Worm (Caenorhabditis elegans): ENCODE results near the gene Y51H7C.1.

Gene Y51H7C.1

DNA sequence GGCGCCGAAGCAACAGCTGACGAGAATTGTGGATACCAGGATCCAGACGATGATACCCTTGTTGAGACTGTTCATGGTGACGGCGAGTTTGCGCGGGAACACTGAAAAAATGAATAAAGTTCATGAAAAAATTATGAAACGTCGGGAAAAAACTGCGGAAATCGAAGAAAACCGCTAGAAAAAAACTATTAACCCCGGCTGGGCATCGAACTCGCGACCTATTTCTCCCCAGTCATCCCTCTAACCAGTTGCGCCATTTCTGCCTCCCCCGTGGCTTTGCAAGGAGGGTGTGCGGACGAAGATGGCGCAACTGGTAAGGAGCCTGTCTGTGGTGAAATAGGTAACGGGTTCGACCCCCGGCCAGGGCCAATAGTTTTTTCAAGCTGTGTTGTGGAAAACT is 6.0 kb downstream of the Y51H7C.1 start, which contains the start of gene H17B01.5:
Gene H17B01.5, minus strand, starts transcription at position 101 of the 400 bp plus-strand sequence.
- TF ChIP-seq aly-1 (tag; optimal IDR thresholded peaks at IDR 0.05) (no peak), tra-4 (tag; optimal IDR thresholded peaks at IDR 0.05) (no peak), ceh-36 (tag; optimal IDR thresholded peaks at IDR 0.05) (no peak)

ce11 chrII:1474807-1475206 is 7.3 kb downstream of the Y51H7C.1 start:
- no peak for TF ChIP-seq hnd-1 (tag; optimal IDR thresholded peaks at IDR 0.05)
- no peak for TF ChIP-seq sea-1 (GFP tag; conservative IDR thresholded peaks at IDR 0.05)

- TF ChIP-seq hnd-1 (tag; optimal IDR thresholded peaks at IDR 0.05), result no peak
Measured at ce11 chrII:1475328-1475727, 7.8 kb downstream of the Y51H7C.1 start.

DNA sequence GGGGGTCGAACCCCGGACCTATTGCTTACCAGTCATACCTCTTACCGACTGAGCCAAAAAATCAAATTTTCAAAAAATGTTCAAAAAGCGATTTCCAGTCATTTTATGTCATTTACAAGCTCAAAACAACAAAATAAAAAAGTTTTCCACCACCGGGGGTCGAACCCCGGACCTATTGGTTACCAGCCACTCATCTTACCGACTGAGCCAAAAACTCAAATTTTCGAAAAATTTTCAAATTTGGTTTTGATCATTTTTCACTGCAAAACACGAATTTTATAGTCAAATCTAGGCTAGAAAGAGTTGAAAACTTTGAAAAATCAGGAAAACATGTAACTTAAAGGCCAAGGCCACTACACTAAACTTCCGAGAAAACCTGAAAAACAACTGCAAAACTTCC is 8.5 kb downstream of the Y51H7C.1 start:
- no peak for TF ChIP-seq tbx-37 (GFP tag; conservative IDR thresholded peaks at IDR 0.05)
- no peak for TF ChIP-seq tra-4 (tag; optimal IDR thresholded peaks at IDR 0.05)
- no peak for TF ChIP-seq ama-1 (optimal IDR thresholded peaks at IDR 0.05)
- no peak for TF ChIP-seq sea-1 (GFP tag; conservative IDR thresholded peaks at IDR 0.05)
- TF ChIP-seq F13C5.2 (tag; optimal IDR thresholded peaks at IDR 0.05), result no peak
- TF ChIP-seq hnd-1 (tag; optimal IDR thresholded peaks at IDR 0.05), result no peak
- TF ChIP-seq tbx-11 (GFP tag; IDR thresholded peaks at IDR 0.05), result no peak

DNA sequence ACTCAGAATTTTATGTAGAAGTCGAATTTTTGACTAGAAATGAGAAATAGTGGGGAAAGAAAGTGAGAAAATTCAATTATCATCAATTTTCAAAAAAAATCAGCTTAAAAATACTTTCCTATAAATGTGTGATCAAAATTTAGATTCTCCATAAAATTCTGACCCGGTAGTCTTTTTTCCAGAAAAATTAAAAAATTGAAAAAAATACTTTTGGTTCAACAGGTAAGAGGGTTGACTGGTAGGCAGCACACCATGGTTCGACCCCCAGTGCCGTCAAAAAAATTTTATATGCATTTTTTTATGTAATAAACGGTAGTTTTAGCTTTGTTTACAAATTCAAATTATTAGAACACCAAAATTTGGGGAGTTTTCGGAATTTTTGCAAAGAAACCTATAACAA is 9.8 kb downstream of the Y51H7C.1 start:
- no peak for TF ChIP-seq tra-4 (tag; optimal IDR thresholded peaks at IDR 0.05)
- TF ChIP-seq hnd-1 (tag; optimal IDR thresholded peaks at IDR 0.05), result no peak
- no peak for TF ChIP-seq aly-1 (tag; optimal IDR thresholded peaks at IDR 0.05)
- no peak for TF ChIP-seq flt-1 (GFP tag; IDR thresholded peaks at IDR 0.05)
- no peak for TF ChIP-seq ceh-13 (GFP tag; optimal IDR thresholded peaks at IDR 0.05)

DNA sequence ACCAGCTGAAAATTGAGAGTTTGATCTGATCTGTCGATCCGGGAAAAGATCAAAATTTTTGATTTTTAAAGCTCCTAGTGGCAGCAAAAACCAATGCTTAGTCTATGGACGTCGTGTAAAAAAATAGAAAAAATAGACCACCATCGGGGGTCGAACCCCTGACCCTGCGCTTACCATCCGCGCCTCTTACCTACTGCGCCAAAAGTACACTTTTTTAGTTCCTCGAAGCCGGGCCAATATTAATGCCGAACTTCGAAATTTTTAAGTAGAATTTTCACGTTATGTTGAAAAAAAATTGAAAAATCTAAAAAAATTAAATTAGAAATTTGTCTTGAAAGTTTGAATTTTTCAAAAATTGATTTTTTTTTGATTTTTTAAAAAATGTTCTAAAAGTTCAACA is 10.4 kb downstream of the Y51H7C.1 start:
- TF ChIP-seq ama-1 (optimal IDR thresholded peaks at IDR 0.05) (no peak), ceh-36 (tag; optimal IDR thresholded peaks at IDR 0.05) (no peak), flt-1 (GFP tag; IDR thresholded peaks at IDR 0.05) (no peak), pes-1 (GFP tag; IDR thresholded peaks at IDR 0.05) (no peak), hnd-1 (tag; optimal IDR thresholded peaks at IDR 0.05) (no peak), F13C5.2 (tag; optimal IDR thresholded peaks at IDR 0.05) (no peak), sea-1 (GFP tag; conservative IDR thresholded peaks at IDR 0.05) (no peak), ets-7 (tag; optimal IDR thresholded peaks at IDR 0.05) (no peak), aly-1 (tag; optimal IDR thresholded peaks at IDR 0.05) (no peak), B0310.2 (tag; optimal IDR thresholded peaks at IDR 0.05) (no peak), hmg-4 (GFP tag; optimal IDR thresholded peaks at IDR 0.05) (no peak), hmbx-1 (tag; optimal IDR thresholded peaks at IDR 0.05) (no peak)

ce11 chrII:1478522-1478921 is 11.0 kb downstream of the Y51H7C.1 start:
- no peak for TF ChIP-seq ceh-36 (tag; optimal IDR thresholded peaks at IDR 0.05)
- no peak for TF ChIP-seq ets-7 (tag; optimal IDR thresholded peaks at IDR 0.05)
- TF ChIP-seq pes-1 (GFP tag; IDR thresholded peaks at IDR 0.05), result no peak
- TF ChIP-seq ceh-13 (GFP tag; optimal IDR thresholded peaks at IDR 0.05), result no peak

DNA sequence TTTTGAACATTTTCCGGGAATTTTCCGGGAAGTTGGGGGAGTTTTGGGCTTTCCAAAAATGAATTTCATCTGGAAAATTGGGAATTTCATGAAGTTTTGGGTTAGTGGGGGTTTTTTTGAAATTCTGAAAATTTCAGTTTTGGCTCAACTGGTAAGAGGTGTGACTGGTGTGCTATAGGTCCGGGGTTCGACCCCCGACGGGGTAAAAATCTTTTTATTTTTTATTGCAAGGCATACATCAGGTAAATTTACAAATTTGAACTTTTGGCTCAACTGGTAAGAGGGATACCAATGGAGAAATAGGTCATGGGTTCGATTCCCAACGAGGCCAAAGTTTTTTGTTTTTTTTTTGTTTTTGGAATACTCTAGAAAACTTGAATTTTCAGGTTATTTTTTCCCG is 14.1 kb downstream of the Y51H7C.1 start:
- TF ChIP-seq aly-1 (tag; optimal IDR thresholded peaks at IDR 0.05) (no peak), flt-1 (GFP tag; IDR thresholded peaks at IDR 0.05) (no peak), ceh-36 (tag; optimal IDR thresholded peaks at IDR 0.05) (no peak), scrt-1 (GFP tag; IDR thresholded peaks at IDR 0.05) (no peak), ama-1 (optimal IDR thresholded peaks at IDR 0.05) (no peak), tbx-37 (GFP tag; conservative IDR thresholded peaks at IDR 0.05) (no peak), hmg-4 (GFP tag; optimal IDR thresholded peaks at IDR 0.05) (no peak), B0310.2 (tag; optimal IDR thresholded peaks at IDR 0.05) (no peak), ceh-13 (GFP tag; optimal IDR thresholded peaks at IDR 0.05) (no peak)

DNA sequence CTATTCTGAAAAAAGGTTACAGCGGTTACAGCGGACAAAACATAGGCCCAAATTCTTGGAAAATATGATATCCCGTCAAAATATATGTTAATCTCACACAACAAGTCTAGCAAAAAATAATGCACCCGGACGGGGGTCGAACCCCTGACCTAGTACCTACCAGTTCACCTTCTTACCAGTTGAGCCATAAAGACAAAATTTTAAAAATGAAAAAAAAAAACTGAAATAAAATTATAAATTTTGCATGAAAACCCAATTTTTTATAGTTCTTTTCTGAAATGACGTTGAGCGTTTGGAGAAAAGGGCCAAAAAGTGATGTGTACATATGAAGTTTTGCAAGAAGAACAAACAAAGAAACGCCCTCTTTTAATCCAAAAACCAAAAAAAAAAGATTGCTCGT is 14.9 kb downstream of the Y51H7C.1 start:
- TF ChIP-seq hmbx-1 (tag; optimal IDR thresholded peaks at IDR 0.05) (no peak), ets-7 (tag; optimal IDR thresholded peaks at IDR 0.05) (no peak), pes-1 (GFP tag; IDR thresholded peaks at IDR 0.05) (no peak), scrt-1 (GFP tag; IDR thresholded peaks at IDR 0.05) (no peak), ama-1 (optimal IDR thresholded peaks at IDR 0.05) (no peak), ceh-13 (GFP tag; optimal IDR thresholded peaks at IDR 0.05) (no peak), B0310.2 (tag; optimal IDR thresholded peaks at IDR 0.05) (no peak), F13C5.2 (tag; optimal IDR thresholded peaks at IDR 0.05) (no peak)

- TF ChIP-seq tra-4 (tag; optimal IDR thresholded peaks at IDR 0.05), result no peak
- TF ChIP-seq ama-1 (optimal IDR thresholded peaks at IDR 0.05), result no peak
- TF ChIP-seq hmbx-1 (tag; optimal IDR thresholded peaks at IDR 0.05), result no peak
- TF ChIP-seq F13C5.2 (tag; optimal IDR thresholded peaks at IDR 0.05), result no peak
- TF ChIP-seq ets-7 (tag; optimal IDR thresholded peaks at IDR 0.05), result no peak
- TF ChIP-seq B0310.2 (tag; optimal IDR thresholded peaks at IDR 0.05), result no peak
Measured at ce11 chrII:1490813-1491212, 23.3 kb downstream of the Y51H7C.1 start.
